3 fruit fly cellular contexts compared by ENCODE assay signal in genomic region chr3R:22205523-22205922, dm6.
TF ChIP-seq lines count a peak whose summit lies in the region.

No protein-coding gene starts in this region.

TF ChIP-seq in whole organism, embryonic, 481 proteins besides CTCF, POLR2A, EP300 and RAD21 (continued from another document and continues in another):
- TF ChIP-seq CG7963 (GFP tag; IDR thresholded peaks at IDR 0.05; lab: Robert Waterston, UW; ENCODE audit: partially characterized antibody): no peak
- no peak for TF ChIP-seq schlank (tag; optimal IDR thresholded peaks at IDR 0.05; lab: Kevin White, UChicago)
- no peak for TF ChIP-seq CHES-1-like (GFP tag; optimal IDR thresholded peaks at IDR 0.05; lab: Kevin White, UChicago)
- TF ChIP-seq CG2875 (GFP tag; optimal IDR thresholded peaks at IDR 0.05; lab: Kevin White, UChicago): no peak
- TF ChIP-seq CG5245 (GFP tag; optimal IDR thresholded peaks at IDR 0.05; lab: Kevin White, UChicago): no peak
- TF ChIP-seq ttk (GFP tag; IDR thresholded peaks at IDR 0.05; lab: Robert Waterston, UW): no peak
- TF ChIP-seq ssp (GFP tag; IDR thresholded peaks at IDR 0.05; lab: Robert Waterston, UW): no peak
- TF ChIP-seq Dip3 (GFP tag; optimal IDR thresholded peaks at IDR 0.05; lab: Kevin White, UChicago): no peak
- TF ChIP-seq Taf1 (GFP tag; IDR thresholded peaks at IDR 0.05; lab: Robert Waterston, UW): no peak
- peak; percentile 0 for TF ChIP-seq CG5180 (GFP tag; optimal IDR thresholded peaks at IDR 0.05; lab: Kevin White, UChicago)
- no peak for TF ChIP-seq psq (GFP tag; optimal IDR thresholded peaks at IDR 0.05; lab: Kevin White, UChicago)
- TF ChIP-seq CG12071 (GFP tag; optimal IDR thresholded peaks at IDR 0.05; lab: Kevin White, UChicago): no peak
- TF ChIP-seq NC2α (GFP tag; optimal IDR thresholded peaks at IDR 0.05; lab: Kevin White, UChicago): no peak
- peak; percentile 25 for TF ChIP-seq CG2712 (tag; optimal IDR thresholded peaks at IDR 0.05; lab: Kevin White, UChicago)
- TF ChIP-seq CG1529 (GFP tag; optimal IDR thresholded peaks at IDR 0.05; lab: Kevin White, UChicago): no peak
- no peak for TF ChIP-seq unc-4 (GFP tag; IDR thresholded peaks at IDR 0.05; lab: Robert Waterston, UW; ENCODE audit: partially characterized antibody)
- TF ChIP-seq seq (GFP tag; IDR thresholded peaks at IDR 0.05; lab: Robert Waterston, UW): 0 out of 2 replicates have a peak, but pooled peaks have one; percentile 24
- no peak for TF ChIP-seq chinmo (GFP tag; IDR thresholded peaks at IDR 0.05; lab: Robert Waterston, UW; ENCODE audit: partially characterized antibody)
- no peak for TF ChIP-seq Lim3 (GFP tag; IDR thresholded peaks at IDR 0.05; lab: Robert Waterston, UW)
- TF ChIP-seq gcm2 (GFP tag; optimal IDR thresholded peaks at IDR 0.05; lab: Kevin White, UChicago): no peak
- TF ChIP-seq CG10565 (GFP tag; optimal IDR thresholded peaks at IDR 0.05; lab: Kevin White, UChicago): no peak
- no peak for TF ChIP-seq crc (GFP tag; optimal IDR thresholded peaks at IDR 0.05; lab: Kevin White, UChicago)
- peak; percentile 26; the same call in 1 of the 2 replicates for TF ChIP-seq Drgx (GFP tag; IDR thresholded peaks at IDR 0.05; lab: Robert Waterston, UW)
- no peak for TF ChIP-seq CG12659 (GFP tag; optimal IDR thresholded peaks at IDR 0.05; lab: Kevin White, UChicago)
- TF ChIP-seq CG17829 (tag; optimal IDR thresholded peaks at IDR 0.05; lab: Kevin White, UChicago): peak; percentile 39
- TF ChIP-seq Jarid2 (GFP tag; optimal IDR thresholded peaks at IDR 0.05; lab: Kevin White, UChicago): no peak
- TF ChIP-seq CG7839 (tag; optimal IDR thresholded peaks at IDR 0.05; lab: Kevin White, UChicago): no peak
- peak; percentile 24 for TF ChIP-seq CG18262 (tag; optimal IDR thresholded peaks at IDR 0.05; lab: Kevin White, UChicago)
- TF ChIP-seq Sox100B (GFP tag; optimal IDR thresholded peaks at IDR 0.05; lab: Kevin White, UChicago): no peak
- TF ChIP-seq toy (GFP tag; IDR thresholded peaks at IDR 0.05; lab: Robert Waterston, UW): no peak
- no peak for TF ChIP-seq dati (GFP tag; IDR thresholded peaks at IDR 0.05; lab: Robert Waterston, UW)
- TF ChIP-seq Elba2 (GFP tag; optimal IDR thresholded peaks at IDR 0.05; lab: Kevin White, UChicago): no peak
- TF ChIP-seq PHDP (tag; optimal IDR thresholded peaks at IDR 0.05; lab: Kevin White, UChicago): no peak
- no peak for TF ChIP-seq oc (tag; optimal IDR thresholded peaks at IDR 0.05; lab: Kevin White, UChicago)
- no peak for TF ChIP-seq Pdp1 (GFP tag; optimal IDR thresholded peaks at IDR 0.05; lab: Kevin White, UChicago)
- no peak for TF ChIP-seq dpn (GFP tag; optimal IDR thresholded peaks at IDR 0.05; lab: Kevin White, UChicago)
- TF ChIP-seq fd102C (GFP tag; optimal IDR thresholded peaks at IDR 0.05; lab: Kevin White, UChicago): no peak
- no peak for TF ChIP-seq CG14441 (GFP tag; IDR thresholded peaks at IDR 0.05; lab: Robert Waterston, UW)
- no peak for TF ChIP-seq CG11085 (GFP tag; IDR thresholded peaks at IDR 0.05; lab: Robert Waterston, UW)
- peak; percentile 69 for TF ChIP-seq sens (GFP tag; lab: Kevin White, UChicago)
- no peak for TF ChIP-seq CG14965 (GFP tag; optimal IDR thresholded peaks at IDR 0.05; lab: Kevin White, UChicago; ENCODE audit: borderline replicate concordance)
- peak in 1 of 2 experiments; percentile 13 for TF ChIP-seq bsh (GFP tag; optimal IDR thresholded peaks at IDR 0.05; lab: Kevin White, UChicago)
- TF ChIP-seq CG10979 (tag; optimal IDR thresholded peaks at IDR 0.05; lab: Kevin White, UChicago): peak; percentile 28
- TF ChIP-seq CG10462 (GFP tag; optimal IDR thresholded peaks at IDR 0.05; lab: Kevin White, UChicago): no peak
- TF ChIP-seq NC2β (GFP tag; optimal IDR thresholded peaks at IDR 0.05; lab: Kevin White, UChicago): no peak
- no peak for TF ChIP-seq br (optimal IDR thresholded peaks at IDR 0.05; lab: Kevin White, UChicago)

TF ChIP-seq in whole organism, prepupa, 60 proteins besides CTCF, POLR2A, EP300 and RAD21 (continued from another document):
- peak; percentile 32 for TF ChIP-seq pdm3 (GFP tag; optimal IDR thresholded peaks at IDR 0.05; lab: Kevin White, UChicago)
- peak; percentile 42 for TF ChIP-seq lz (GFP tag; optimal IDR thresholded peaks at IDR 0.05; lab: Kevin White, UChicago)
- TF ChIP-seq Hr39 (GFP tag; optimal IDR thresholded peaks at IDR 0.05; lab: Kevin White, UChicago): peak; percentile 53
- TF ChIP-seq acj6 (GFP tag; optimal IDR thresholded peaks at IDR 0.05; lab: Kevin White, UChicago): peak; percentile 28
- TF ChIP-seq CG10669 (GFP tag; optimal IDR thresholded peaks at IDR 0.05; lab: Kevin White, UChicago): peak; percentile 4
- TF ChIP-seq CG6163 (GFP tag; IDR thresholded peaks at IDR 0.05; lab: Robert Waterston, UW): peak; percentile 15; the same call in 1 of the 3 replicates
- no peak for TF ChIP-seq Lpt (GFP tag; optimal IDR thresholded peaks at IDR 0.05; lab: Kevin White, UChicago)
- 0 out of 3 replicates have a peak, but pooled peaks have one; percentile 31 for TF ChIP-seq CG8119 (GFP tag; IDR thresholded peaks at IDR 0.05; lab: Robert Waterston, UW)
- TF ChIP-seq CG1621 (tag; optimal IDR thresholded peaks at IDR 0.05; lab: Kevin White, UChicago): no peak
- TF ChIP-seq CG11762 (GFP tag; optimal IDR thresholded peaks at IDR 0.05; lab: Kevin White, UChicago; ENCODE audit: insufficient read depth): no peak
- TF ChIP-seq Ets21C (GFP tag; optimal IDR thresholded peaks at IDR 0.05; lab: Kevin White, UChicago): peak; percentile 37
- peak; percentile 47 for TF ChIP-seq cyc (GFP tag; optimal IDR thresholded peaks at IDR 0.05; lab: Kevin White, UChicago)
- no peak for TF ChIP-seq fkh (GFP tag; optimal IDR thresholded peaks at IDR 0.05; lab: Kevin White, UChicago)
- TF ChIP-seq topi (GFP tag; optimal IDR thresholded peaks at IDR 0.05; lab: Kevin White, UChicago): peak; percentile 50
- TF ChIP-seq CG34406 (GFP tag; optimal IDR thresholded peaks at IDR 0.05; lab: Kevin White, UChicago): peak; percentile 6
- TF ChIP-seq Eip93F (GFP tag; optimal IDR thresholded peaks at IDR 0.05; lab: Kevin White, UChicago): no peak
- no peak for TF ChIP-seq CG11294 (GFP tag; IDR thresholded peaks at IDR 0.05; lab: Robert Waterston, UW)
- peak; percentile 60 for TF ChIP-seq Sox102F (GFP tag; optimal IDR thresholded peaks at IDR 0.05; lab: Kevin White, UChicago)
- TF ChIP-seq Eip75B (GFP tag; optimal IDR thresholded peaks at IDR 0.05; lab: Kevin White, UChicago): peak; percentile 34
- TF ChIP-seq CG4318 (GFP tag; optimal IDR thresholded peaks at IDR 0.05; lab: Kevin White, UChicago): no peak
- TF ChIP-seq fd59A (GFP tag; optimal IDR thresholded peaks at IDR 0.05; lab: Kevin White, UChicago): no peak
- peak; percentile 81 for TF ChIP-seq Eip78C (GFP tag; lab: Kevin White, UChicago)
- no peak for TF ChIP-seq salr (GFP tag; optimal IDR thresholded peaks at IDR 0.05; lab: Kevin White, UChicago)
- peak; percentile 41 for TF ChIP-seq CG3919 (GFP tag; optimal IDR thresholded peaks at IDR 0.05; lab: Kevin White, UChicago)
- TF ChIP-seq CG31627 (GFP tag; optimal IDR thresholded peaks at IDR 0.05; lab: Kevin White, UChicago): peak; percentile 38
- TF ChIP-seq OdsH (GFP tag; optimal IDR thresholded peaks at IDR 0.05; lab: Kevin White, UChicago): peak; percentile 17
- peak; percentile 11 for TF ChIP-seq spab (GFP tag; optimal IDR thresholded peaks at IDR 0.05; lab: Kevin White, UChicago)
- peak; percentile 41 for TF ChIP-seq CG10631 (GFP tag; optimal IDR thresholded peaks at IDR 0.05; lab: Kevin White, UChicago)
TF ChIP-seq in whole organism, prepupa: peak in this region for 35.

TF ChIP-seq in whole organism, wandering third instar larva, 38 proteins besides CTCF, POLR2A, EP300 and RAD21 (continued from another document):
- TF ChIP-seq Rel (GFP tag; optimal IDR thresholded peaks at IDR 0.05; lab: Kevin White, UChicago) (no peak), Rel (tag; optimal IDR thresholded peaks at IDR 0.05; lab: Kevin White, UChicago) (no peak), Dif (GFP tag; optimal IDR thresholded peaks at IDR 0.05; lab: Kevin White, UChicago; ENCODE audit: partially characterized antibody) (no peak)
